Worm (Caenorhabditis elegans) whole organism, L1 larva: ENCODE results near the gene tag-65.

Experiments
- aly-2 ChIP-seq: fragments of 150-350 bp; optimal IDR thresholded peaks from 2 replicates; lab custom pipeline; 2014; ENCODE audit warnings: missing biosample characterization, missing genetic modification characterization
- elt-3 ChIP-seq, 6 experiments: fragments of 150-350 bp in 1 of 6; sonication (generic microtip); optimal IDR thresholded peaks; 2 replicates each; lab custom pipeline; 2017 to 2018; ENCODE audit warnings: missing biosample characterization in 6 of 6, missing genetic modification characterization in 6 of 6, inconsistent platforms in 1 of 6
- isw-1 ChIP-seq: fragments of 200-800 bp; sonication (Bioruptor generic); IDR thresholded peaks from 2 replicates; pipeline ENCODE4 v1.3.6; 2022; ENCODE audit warnings: missing genetic modification characterization, missing compliant biosample characterization
- lin-35 ChIP-seq, 2 experiments: fragments of 150-350 bp; optimal IDR thresholded peaks; 2 replicates each; lab custom pipeline; 2014; ENCODE audit warnings: missing biosample characterization in 2 of 2, missing genetic modification characterization in 2 of 2, missing genetic modification reagents in 2 of 2
- nhr-11 ChIP-seq: fragments of 150-350 bp; optimal IDR thresholded peaks from 2 replicates; lab custom pipeline; 2014; ENCODE audit warnings: missing biosample characterization, missing genetic modification characterization
- nhr-85 ChIP-seq: sonication (generic microtip); peaks from one replicate; lab custom pipeline; 2016; ENCODE audit warnings: missing genetic modification characterization, inconsistent platforms, missing compliant biosample characterization
- skn-1 ChIP-seq: fragments of 150-350 bp; optimal IDR thresholded peaks from 2 replicates; lab custom pipeline; 2014; ENCODE audit warnings: missing biosample characterization, missing genetic modification characterization
- snpc-4 ChIP-seq: fragments of 150-350 bp; optimal IDR thresholded peaks from 2 replicates; lab custom pipeline; 2014; ENCODE audit warnings: missing biosample characterization, missing genetic modification characterization
- sox-4 ChIP-seq: sonication (generic microtip); optimal IDR thresholded peaks from 2 replicates; lab custom pipeline; 2016; ENCODE audit warnings: missing genetic modification characterization, missing compliant biosample characterization
- unc-130 ChIP-seq: fragments of 150-350 bp; optimal IDR thresholded peaks from 2 replicates; lab custom pipeline; 2017; ENCODE audit warnings: missing biosample characterization, missing genetic modification characterization, inconsistent platforms
- unc-86 ChIP-seq: sonication (generic microtip); optimal IDR thresholded peaks from 2 replicates; lab custom pipeline; 2016; ENCODE audit warnings: missing genetic modification characterization, missing compliant biosample characterization
- vab-15 ChIP-seq: sonication (generic microtip); optimal IDR thresholded peaks from 2 replicates; lab custom pipeline; 2017; ENCODE audit warnings: missing genotype, mild to moderate bottlenecking, missing genetic modification characterization, missing compliant biosample characterization

ce11 chrV:13660115-13660514 is 18.3 kb downstream of the tag-65 start:
- TF ChIP-seq nhr-85 (tag; lab: Kevin White, UChicago) = peak; percentile 21
- no peak for TF ChIP-seq elt-3 (tag; optimal IDR thresholded peaks at IDR 0.05; lab: Kevin White, UChicago)
- no peak for TF ChIP-seq nhr-11 (tag; lab: Kevin White, UChicago)
- no peak for TF ChIP-seq lin-35 (GFP tag; optimal IDR thresholded peaks at IDR 0.05; lab: Kevin White, UChicago)
- no peak for TF ChIP-seq snpc-4 (tag; lab: Kevin White, UChicago)
- TF ChIP-seq vab-15 (tag; lab: Kevin White, UChicago) = no peak
- TF ChIP-seq aly-2 = no peak
- TF ChIP-seq skn-1 (tag; lab: Kevin White, UChicago) = no peak
- TF ChIP-seq unc-130 = no peak
- no peak for TF ChIP-seq isw-1
- no peak for TF ChIP-seq sox-4 (tag; lab: Kevin White, UChicago)
- no peak for TF ChIP-seq unc-86 (tag; lab: Kevin White, UChicago)
